Fruit fly (Drosophila melanogaster): ENCODE results near the gene CG33725.

Gene CG33725

DNA sequence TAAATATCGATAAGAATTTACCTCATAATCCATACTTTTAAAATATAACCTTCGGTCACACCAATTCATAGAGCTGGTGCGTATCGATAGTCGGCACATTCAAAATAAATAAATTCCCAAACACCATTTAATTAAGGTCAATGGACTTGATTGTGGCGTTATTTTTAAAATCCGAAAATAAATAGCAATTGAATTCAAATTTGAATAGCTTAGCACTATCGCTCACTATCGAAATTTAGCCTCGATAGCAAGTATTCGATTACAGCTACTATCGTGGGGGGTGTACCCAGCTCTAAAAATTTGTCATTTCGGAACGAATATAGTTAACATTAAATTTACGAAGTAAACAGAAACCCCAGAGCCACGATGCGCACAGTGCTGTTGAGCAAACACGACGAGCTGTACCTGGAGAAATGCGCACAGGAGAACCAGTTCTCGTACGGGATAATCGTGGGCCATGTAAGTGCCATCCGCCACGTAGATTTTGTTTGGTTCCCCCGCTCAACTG lies 10.9 kb upstream of the CG33725 start, which contains the start of gene CG10616 (continued):
- TF ChIP-seq CG17385 (GFP tag; optimal IDR thresholded peaks at IDR 0.05) (no peak), schlank (tag; optimal IDR thresholded peaks at IDR 0.05) (no peak), CG4328 (GFP tag; optimal IDR thresholded peaks at IDR 0.05) (no peak), yki (optimal IDR thresholded peaks at IDR 0.05) (no peak), ato (GFP tag; IDR thresholded peaks at IDR 0.05; ENCODE audit: partially characterized antibody) (peak; percentile 66), corto (GFP tag; optimal IDR thresholded peaks at IDR 0.05) (no peak), fd102C (GFP tag; optimal IDR thresholded peaks at IDR 0.05) (no peak), MESR4 (GFP tag; optimal IDR thresholded peaks at IDR 0.05) (peak; percentile 82), Lim3 (GFP tag; IDR thresholded peaks at IDR 0.05) (no peak), croc (GFP tag; conservative IDR thresholded peaks at IDR 0.05) (no peak), CG16813 (GFP tag; IDR thresholded peaks at IDR 0.05; ENCODE audit: partially characterized antibody) (peak; percentile 95), sug (tag; optimal IDR thresholded peaks at IDR 0.05) (peak; percentile 69), CG12391 (tag; optimal IDR thresholded peaks at IDR 0.05) (peak; percentile 31), danr (GFP tag; IDR thresholded peaks at IDR 0.05) (no peak), tx (GFP tag; optimal IDR thresholded peaks at IDR 0.05) (no peak), CG9932 (GFP tag; IDR thresholded peaks at IDR 0.05) (no peak; the same call in 1 of the 2 replicates), Dref (GFP tag; IDR thresholded peaks at IDR 0.05) (peak; percentile 77), Hmr (GFP tag; optimal IDR thresholded peaks at IDR 0.05) (no peak), CG30020 (tag; optimal IDR thresholded peaks at IDR 0.05) (no peak), mam (GFP tag; optimal IDR thresholded peaks at IDR 0.05) (no peak), CG6683 (GFP tag; optimal IDR thresholded peaks at IDR 0.05) (no peak), Atf3 (GFP tag; optimal IDR thresholded peaks at IDR 0.05) (no peak), dan (GFP tag; IDR thresholded peaks at IDR 0.05) (no peak), Jarid2 (GFP tag; optimal IDR thresholded peaks at IDR 0.05) (no peak), gsb-n (tag; optimal IDR thresholded peaks at IDR 0.05) (no peak), CG34224 (GFP tag; IDR thresholded peaks at IDR 0.05; ENCODE audit: partially characterized antibody) (peak; percentile 86; the same call in 2 of the 3 replicates), Ets65A (GFP tag) (peak; percentile 35), zen2 (GFP tag; IDR thresholded peaks at IDR 0.05; ENCODE audit: partially characterized antibody) (peak; percentile 92), CG14710 (tag; optimal IDR thresholded peaks at IDR 0.05) (peak; percentile 76), CG17568 (GFP tag; optimal IDR thresholded peaks at IDR 0.05) (no peak), CG18262 (tag; optimal IDR thresholded peaks at IDR 0.05) (peak; percentile 16), luna (GFP tag; optimal IDR thresholded peaks at IDR 0.05) (no peak), grau (tag; optimal IDR thresholded peaks at IDR 0.05) (no peak), CG34422 (GFP tag; IDR thresholded peaks at IDR 0.05) (no peak), NC2β (GFP tag; optimal IDR thresholded peaks at IDR 0.05) (no peak), unc-4 (GFP tag; IDR thresholded peaks at IDR 0.05; ENCODE audit: partially characterized antibody) (peak; percentile 93), repo (GFP tag; optimal IDR thresholded peaks at IDR 0.05) (no peak), Dfd (GFP tag; optimal IDR thresholded peaks at IDR 0.05) (no peak), Dad (GFP tag; optimal IDR thresholded peaks at IDR 0.05) (no peak), BEAF-32 (GFP tag; optimal IDR thresholded peaks at IDR 0.05) (peak; percentile 91), al (GFP tag; IDR thresholded peaks at IDR 0.05) (no peak), hb (GFP tag; IDR thresholded peaks at IDR 0.05; ENCODE audit: partially characterized antibody) (peak; percentile 93), CG17802 (tag; optimal IDR thresholded peaks at IDR 0.05) (no peak), tap (tag; optimal IDR thresholded peaks at IDR 0.05) (no peak), Hr51 (GFP tag; optimal IDR thresholded peaks at IDR 0.05) (no peak), Spps (tag; optimal IDR thresholded peaks at IDR 0.05) (no peak), Scr (GFP tag; IDR thresholded peaks at IDR 0.05; ENCODE audit: partially characterized antibody) (peak; percentile 98), HmgD (GFP tag; optimal IDR thresholded peaks at IDR 0.05) (no peak), Rx (GFP tag; IDR thresholded peaks at IDR 0.05) (no peak), CG3065 (GFP tag; optimal IDR thresholded peaks at IDR 0.05) (no peak), Hr3 (GFP tag; optimal IDR thresholded peaks at IDR 0.05) (no peak)
